Worm (Caenorhabditis elegans) whole organism, midembryonic: ENCODE measurements around the gene bath-41.

Source experiments
- T22C8.4 ChIP-seq: fragments of 200-800 bp; sonication (Bioruptor generic); IDR thresholded peaks from 2 replicates; pipeline ENCODE4 v1.3.6; 2022; ENCODE audit warnings: missing genetic modification characterization, missing compliant biosample characterization
- flt-1 ChIP-seq: fragments of 200-800 bp; sonication (Bioruptor generic); IDR thresholded peaks from 2 replicates; pipeline ENCODE4 v1.3.6; 2022; ENCODE audit warnings: missing genetic modification characterization, missing compliant biosample characterization

- TF ChIP-seq T22C8.4 (GFP tag; lab: Robert Waterston, UW) (no peak), flt-1 (GFP tag; lab: Robert Waterston, UW) (no peak)
These were observed 18.0 kb upstream of the bath-41 start for ce11 chrIII:6740072-6740471.
